In the genomic region with DNA sequence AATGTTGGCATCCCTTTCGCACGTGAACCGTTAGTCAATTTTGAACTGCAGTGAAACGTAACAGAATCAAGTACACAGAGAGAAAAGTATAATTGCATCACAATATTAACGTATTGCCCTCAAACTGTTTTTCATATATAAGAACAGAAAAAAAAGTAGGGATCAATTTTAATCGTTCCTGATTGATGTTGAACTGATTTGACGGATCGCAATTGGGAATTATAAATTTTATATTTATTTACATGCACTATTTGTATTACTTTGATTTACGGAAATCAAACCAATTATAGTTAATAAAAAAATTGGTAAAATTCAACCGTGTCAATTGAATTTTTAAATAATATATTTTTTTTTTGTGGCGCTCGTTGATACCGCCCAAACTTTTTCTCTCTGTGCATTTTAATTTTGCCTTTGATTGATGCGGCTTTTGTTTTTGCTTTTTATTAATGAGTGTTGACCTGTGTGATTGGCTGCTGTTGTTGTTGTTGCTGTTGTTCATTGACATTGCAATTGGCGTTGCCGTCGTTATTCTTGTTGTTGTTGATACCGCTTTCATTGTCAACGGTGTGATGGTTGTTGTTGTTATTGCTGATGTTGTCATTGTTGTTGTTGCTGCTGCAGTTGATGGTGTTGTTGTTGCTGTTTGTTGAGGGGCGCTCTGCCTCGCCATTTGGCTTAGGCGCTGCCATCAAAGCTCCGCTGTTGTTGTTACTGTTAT, we compare ENCODE assay signal across 1 fruit fly cellular context.
TF ChIP-seq lines count a peak whose summit lies in the region.

No protein-coding gene starts in this region.

TF ChIP-seq in whole organism, embryonic, 481 proteins besides CTCF, POLR2A, EP300 and RAD21 (continued from another document):
- 0 out of 2 replicates have a peak, but pooled peaks have one; percentile 28 for TF ChIP-seq CG17328 (GFP tag; IDR thresholded peaks at IDR 0.05; lab: Robert Waterston, UW)
- peak; percentile 60 for TF ChIP-seq CG14710 (tag; optimal IDR thresholded peaks at IDR 0.05; lab: Kevin White, UChicago)
- TF ChIP-seq inv (GFP tag; IDR thresholded peaks at IDR 0.05; lab: Robert Waterston, UW; ENCODE audit: partially characterized antibody), result no peak
- peak; percentile 57 for TF ChIP-seq PHDP (tag; optimal IDR thresholded peaks at IDR 0.05; lab: Kevin White, UChicago)
- no peak for TF ChIP-seq CG11560 (tag; IDR thresholded peaks at IDR 0.05; lab: Robert Waterston, UW)
- peak; percentile 50 for TF ChIP-seq CG10209 (GFP tag; optimal IDR thresholded peaks at IDR 0.05; lab: Kevin White, UChicago)
- 0 out of 2 replicates have a peak, but pooled peaks have one; percentile 27 for TF ChIP-seq CG4730 (GFP tag; IDR thresholded peaks at IDR 0.05; lab: Robert Waterston, UW)
- 0 out of 2 replicates have a peak, but pooled peaks have one; percentile 15 for TF ChIP-seq al (GFP tag; IDR thresholded peaks at IDR 0.05; lab: Robert Waterston, UW)
- peak; percentile 56 for TF ChIP-seq CG1602 (GFP tag; optimal IDR thresholded peaks at IDR 0.05; lab: Kevin White, UChicago)
- peak; percentile 55 for TF ChIP-seq Max (GFP tag; optimal IDR thresholded peaks at IDR 0.05; lab: Kevin White, UChicago)
- TF ChIP-seq ttk (GFP tag; IDR thresholded peaks at IDR 0.05; lab: Robert Waterston, UW), result peak; percentile 29; the same call in 1 of the 2 replicates
- TF ChIP-seq dmrt99B (tag; optimal IDR thresholded peaks at IDR 0.05; lab: Kevin White, UChicago), result peak; percentile 78
- TF ChIP-seq tx (GFP tag; optimal IDR thresholded peaks at IDR 0.05; lab: Kevin White, UChicago), result no peak
- TF ChIP-seq Oli (tag; optimal IDR thresholded peaks at IDR 0.05; lab: Kevin White, UChicago), result peak; percentile 77
- TF ChIP-seq CG7928 (GFP tag; optimal IDR thresholded peaks at IDR 0.05; lab: Kevin White, UChicago), result no peak
- TF ChIP-seq Vsx1 (GFP tag; optimal IDR thresholded peaks at IDR 0.05; lab: Kevin White, UChicago), result peak; percentile 25
- no peak for TF ChIP-seq fu2 (GFP tag; optimal IDR thresholded peaks at IDR 0.05; lab: Kevin White, UChicago)
- TF ChIP-seq hkb (optimal IDR thresholded peaks at IDR 0.05; lab: Kevin White, UChicago), result no peak
- peak; percentile 59 for TF ChIP-seq hkb (GFP tag; IDR thresholded peaks at IDR 0.05; lab: Robert Waterston, UW)
- TF ChIP-seq tio (GFP tag; optimal IDR thresholded peaks at IDR 0.05; lab: Kevin White, UChicago), result peak; percentile 70
- TF ChIP-seq Hmx (GFP tag; optimal IDR thresholded peaks at IDR 0.05; lab: Kevin White, UChicago), result no peak
- TF ChIP-seq CG4854 (GFP tag; optimal IDR thresholded peaks at IDR 0.05; lab: Kevin White, UChicago), result no peak
- TF ChIP-seq CG32532 (GFP tag; IDR thresholded peaks at IDR 0.05; lab: Robert Waterston, UW), result 0 out of 2 replicates have a peak, but pooled peaks have one; percentile 16
- no peak for TF ChIP-seq CG10565 (GFP tag; optimal IDR thresholded peaks at IDR 0.05; lab: Kevin White, UChicago)
- no peak for TF ChIP-seq C15 (GFP tag; IDR thresholded peaks at IDR 0.05; lab: Robert Waterston, UW)
- no peak for TF ChIP-seq pros (GFP tag; optimal IDR thresholded peaks at IDR 0.05; lab: Kevin White, UChicago)
- TF ChIP-seq CG31224 (GFP tag; IDR thresholded peaks at IDR 0.05; lab: Robert Waterston, UW), result no peak
- TF ChIP-seq Dip3 (GFP tag; optimal IDR thresholded peaks at IDR 0.05; lab: Kevin White, UChicago), result no peak
- peak; percentile 64 for TF ChIP-seq CG9437 (GFP tag; optimal IDR thresholded peaks at IDR 0.05; lab: Kevin White, UChicago)
- TF ChIP-seq CG15514 (GFP tag; optimal IDR thresholded peaks at IDR 0.05; lab: Kevin White, UChicago), result peak; percentile 1
- peak; percentile 22 for TF ChIP-seq CG5245 (GFP tag; optimal IDR thresholded peaks at IDR 0.05; lab: Kevin White, UChicago)
- peak; percentile 28 for TF ChIP-seq Abd-B (GFP tag; optimal IDR thresholded peaks at IDR 0.05; lab: Kevin White, UChicago)
- peak; percentile 39 for TF ChIP-seq salm (tag; optimal IDR thresholded peaks at IDR 0.05; lab: Kevin White, UChicago)
- TF ChIP-seq dmrt11E (tag; optimal IDR thresholded peaks at IDR 0.05; lab: Kevin White, UChicago), result peak; percentile 73
- TF ChIP-seq B-H2 (GFP tag; optimal IDR thresholded peaks at IDR 0.05; lab: Kevin White, UChicago), result no peak
- TF ChIP-seq Gsc (GFP tag; IDR thresholded peaks at IDR 0.05; lab: Robert Waterston, UW), result no peak
- peak; percentile 7 for TF ChIP-seq CG18476 (GFP tag; optimal IDR thresholded peaks at IDR 0.05; lab: Kevin White, UChicago)
- no peak for TF ChIP-seq Bdp1 (GFP tag; optimal IDR thresholded peaks at IDR 0.05; lab: Kevin White, UChicago)
- peak; percentile 35 for TF ChIP-seq lilli (GFP tag; optimal IDR thresholded peaks at IDR 0.05; lab: Kevin White, UChicago)
- TF ChIP-seq CG7271 (tag; optimal IDR thresholded peaks at IDR 0.05; lab: Kevin White, UChicago), result no peak
- peak; percentile 66 for TF ChIP-seq Ssrp (tag; optimal IDR thresholded peaks at IDR 0.05; lab: Kevin White, UChicago)
- no peak for TF ChIP-seq CG7987 (GFP tag; optimal IDR thresholded peaks at IDR 0.05; lab: Kevin White, UChicago)
- peak; percentile 60 for TF ChIP-seq zf30C (GFP tag; optimal IDR thresholded peaks at IDR 0.05; lab: Kevin White, UChicago)
- TF ChIP-seq CG12299 (tag; optimal IDR thresholded peaks at IDR 0.05; lab: Kevin White, UChicago), result peak; percentile 18
- TF ChIP-seq stc (GFP tag; IDR thresholded peaks at IDR 0.05; lab: Robert Waterston, UW), result peak; percentile 45
- no peak for TF ChIP-seq cas (GFP tag; IDR thresholded peaks at IDR 0.05; lab: Robert Waterston, UW)
- no peak for TF ChIP-seq Sin3A (optimal IDR thresholded peaks at IDR 0.05; lab: Kevin White, UChicago)
- TF ChIP-seq vfl (GFP tag; optimal IDR thresholded peaks at IDR 0.05; lab: Kevin White, UChicago), result no peak
- TF ChIP-seq bsh (GFP tag; optimal IDR thresholded peaks at IDR 0.05; lab: Kevin White, UChicago), result peak in 1 of 2 experiments; percentile 69
- TF ChIP-seq Sox100B (GFP tag; optimal IDR thresholded peaks at IDR 0.05; lab: Kevin White, UChicago), result peak; percentile 76
- TF ChIP-seq hbn (GFP tag; IDR thresholded peaks at IDR 0.05; lab: Robert Waterston, UW; ENCODE audit: partially characterized antibody), result no peak
- TF ChIP-seq ATbp (GFP tag; optimal IDR thresholded peaks at IDR 0.05; lab: Kevin White, UChicago), result peak; percentile 51
- no peak for TF ChIP-seq Hand (GFP tag; optimal IDR thresholded peaks at IDR 0.05; lab: Kevin White, UChicago)
- peak; percentile 45; the same call in 2 of the 3 replicates for TF ChIP-seq B-H1 (GFP tag; IDR thresholded peaks at IDR 0.05; lab: Robert Waterston, UW)
- TF ChIP-seq Atf3 (GFP tag; optimal IDR thresholded peaks at IDR 0.05; lab: Kevin White, UChicago), result no peak
- TF ChIP-seq dm (GFP tag; optimal IDR thresholded peaks at IDR 0.05; lab: Kevin White, UChicago), result no peak
- TF ChIP-seq Lpt (GFP tag; optimal IDR thresholded peaks at IDR 0.05; lab: Kevin White, UChicago), result no peak
- no peak for TF ChIP-seq CG4328 (GFP tag; optimal IDR thresholded peaks at IDR 0.05; lab: Kevin White, UChicago)
- TF ChIP-seq Spps (tag; optimal IDR thresholded peaks at IDR 0.05; lab: Kevin White, UChicago), result peak; percentile 14
- peak; percentile 23 for TF ChIP-seq cwo (GFP tag; optimal IDR thresholded peaks at IDR 0.05; lab: Kevin White, UChicago)
- peak; percentile 65 for TF ChIP-seq CG15269 (tag; optimal IDR thresholded peaks at IDR 0.05; lab: Kevin White, UChicago)
- peak; percentile 53 for TF ChIP-seq bcd (GFP tag; optimal IDR thresholded peaks at IDR 0.05; lab: Kevin White, UChicago)
- TF ChIP-seq Dip2 (GFP tag; IDR thresholded peaks at IDR 0.05; lab: Robert Waterston, UW), result no peak
- peak; percentile 75 for TF ChIP-seq CG2678 (tag; optimal IDR thresholded peaks at IDR 0.05; lab: Kevin White, UChicago)
- TF ChIP-seq Pdp1 (GFP tag; optimal IDR thresholded peaks at IDR 0.05; lab: Kevin White, UChicago), result peak in 1 of 2 experiments; percentile 16
- peak; percentile 61 for TF ChIP-seq CG12104 (GFP tag; optimal IDR thresholded peaks at IDR 0.05; lab: Kevin White, UChicago)
- TF ChIP-seq pfk (GFP tag; optimal IDR thresholded peaks at IDR 0.05; lab: Kevin White, UChicago), result no peak
- peak in 1 of 2 experiments; percentile 79 for TF ChIP-seq Hr51 (GFP tag; optimal IDR thresholded peaks at IDR 0.05; lab: Kevin White, UChicago)
- TF ChIP-seq Ets65A (GFP tag; lab: Kevin White, UChicago), result no peak
- no peak for TF ChIP-seq pita (GFP tag; optimal IDR thresholded peaks at IDR 0.05; lab: Kevin White, UChicago)
- TF ChIP-seq CG13624 (GFP tag; optimal IDR thresholded peaks at IDR 0.05; lab: Kevin White, UChicago), result no peak
- 0 out of 3 replicates have a peak, but pooled peaks have one; percentile 8 for TF ChIP-seq so (GFP tag; IDR thresholded peaks at IDR 0.05; lab: Robert Waterston, UW)
- TF ChIP-seq twi (tag; optimal IDR thresholded peaks at IDR 0.05; lab: Kevin White, UChicago), result peak; percentile 5
- TF ChIP-seq CG3281 (GFP tag; optimal IDR thresholded peaks at IDR 0.05; lab: Kevin White, UChicago), result peak; percentile 62
- no peak for TF ChIP-seq pnt (GFP tag; optimal IDR thresholded peaks at IDR 0.05; lab: Kevin White, UChicago)
- peak; percentile 57 for TF ChIP-seq tin (GFP tag; optimal IDR thresholded peaks at IDR 0.05; lab: Kevin White, UChicago)
- peak; percentile 43 for TF ChIP-seq CG30431 (GFP tag; optimal IDR thresholded peaks at IDR 0.05; lab: Kevin White, UChicago)
- no peak for TF ChIP-seq Deaf1 (tag; optimal IDR thresholded peaks at IDR 0.05; lab: Kevin White, UChicago)
- no peak for TF ChIP-seq ems (GFP tag; optimal IDR thresholded peaks at IDR 0.05; lab: Kevin White, UChicago)
- TF ChIP-seq cg (GFP tag; optimal IDR thresholded peaks at IDR 0.05; lab: Kevin White, UChicago), result no peak
- no peak for TF ChIP-seq YL-1 (GFP tag; optimal IDR thresholded peaks at IDR 0.05; lab: Kevin White, UChicago)
- TF ChIP-seq grau (tag; optimal IDR thresholded peaks at IDR 0.05; lab: Kevin White, UChicago), result peak; percentile 61
- no peak for TF ChIP-seq lov (optimal IDR thresholded peaks at IDR 0.05; lab: Kevin White, UChicago)
- no peak for TF ChIP-seq lov (GFP tag; IDR thresholded peaks at IDR 0.05; lab: Robert Waterston, UW)
- TF ChIP-seq CG17829 (tag; optimal IDR thresholded peaks at IDR 0.05; lab: Kevin White, UChicago), result peak; percentile 55
- TF ChIP-seq CG8944 (GFP tag; optimal IDR thresholded peaks at IDR 0.05; lab: Kevin White, UChicago), result no peak
- TF ChIP-seq eve (GFP tag; optimal IDR thresholded peaks at IDR 0.05; lab: Kevin White, UChicago), result peak in 1 of 2 experiments; percentile 77
- peak; percentile 36 for TF ChIP-seq CG1529 (GFP tag; optimal IDR thresholded peaks at IDR 0.05; lab: Kevin White, UChicago)
- no peak for TF ChIP-seq H15 (GFP tag; IDR thresholded peaks at IDR 0.05; lab: Robert Waterston, UW)
- peak; percentile 27; the same call in 1 of the 2 replicates for TF ChIP-seq wor (GFP tag; IDR thresholded peaks at IDR 0.05; lab: Robert Waterston, UW)
- TF ChIP-seq CG30403 (GFP tag; optimal IDR thresholded peaks at IDR 0.05; lab: Kevin White, UChicago), result peak; percentile 72
- TF ChIP-seq CG7786 (GFP tag; optimal IDR thresholded peaks at IDR 0.05; lab: Kevin White, UChicago), result no peak
- TF ChIP-seq CoRest (tag; optimal IDR thresholded peaks at IDR 0.05; lab: Kevin White, UChicago), result peak; percentile 71
- TF ChIP-seq ap (GFP tag; IDR thresholded peaks at IDR 0.05; lab: Robert Waterston, UW), result peak; percentile 31; the same call in 1 of the 2 replicates
- TF ChIP-seq CG14014 (GFP tag; IDR thresholded peaks at IDR 0.05; lab: Robert Waterston, UW), result no peak
- no peak for TF ChIP-seq psq (GFP tag; optimal IDR thresholded peaks at IDR 0.05; lab: Kevin White, UChicago)
- TF ChIP-seq CG5180 (GFP tag; optimal IDR thresholded peaks at IDR 0.05; lab: Kevin White, UChicago), result peak; percentile 3
- TF ChIP-seq CG32772 (GFP tag; IDR thresholded peaks at IDR 0.05; lab: Robert Waterston, UW), result peak; percentile 18; the same call in 1 of the 2 replicates
- no peak for TF ChIP-seq trem (tag; optimal IDR thresholded peaks at IDR 0.05; lab: Kevin White, UChicago)
- no peak for TF ChIP-seq sna (GFP tag; IDR thresholded peaks at IDR 0.05; lab: Robert Waterston, UW; ENCODE audit: partially characterized antibody)
- peak; percentile 12 for TF ChIP-seq run (tag; optimal IDR thresholded peaks at IDR 0.05; lab: Kevin White, UChicago)
- TF ChIP-seq CG7357 (GFP tag; IDR thresholded peaks at IDR 0.05; lab: Robert Waterston, UW), result 0 out of 3 replicates have a peak, but pooled peaks have one; percentile 8
- no peak for TF ChIP-seq CG13287 (GFP tag; IDR thresholded peaks at IDR 0.05; lab: Robert Waterston, UW; ENCODE audit: partially characterized antibody)
- peak; percentile 38 for TF ChIP-seq Bteb2 (GFP tag; optimal IDR thresholded peaks at IDR 0.05; lab: Kevin White, UChicago)
- peak; percentile 61 for TF ChIP-seq dysf (GFP tag; IDR thresholded peaks at IDR 0.05; lab: Robert Waterston, UW)
- no peak for TF ChIP-seq Sry-δ (GFP tag; optimal IDR thresholded peaks at IDR 0.05; lab: Kevin White, UChicago)
- peak; percentile 2 for TF ChIP-seq CG2116 (GFP tag; optimal IDR thresholded peaks at IDR 0.05; lab: Kevin White, UChicago)
- peak; percentile 36 for TF ChIP-seq chn (GFP tag; optimal IDR thresholded peaks at IDR 0.05; lab: Kevin White, UChicago)
- 0 out of 3 replicates have a peak, but pooled peaks have one; percentile 9 for TF ChIP-seq z (GFP tag; IDR thresholded peaks at IDR 0.05; lab: Robert Waterston, UW)
- TF ChIP-seq tup (GFP tag; optimal IDR thresholded peaks at IDR 0.05; lab: Kevin White, UChicago), result no peak
- TF ChIP-seq CG16815 (GFP tag; optimal IDR thresholded peaks at IDR 0.05; lab: Kevin White, UChicago), result peak; percentile 43
- TF ChIP-seq CG4424 (GFP tag; optimal IDR thresholded peaks at IDR 0.05; lab: Kevin White, UChicago), result peak; percentile 76
- TF ChIP-seq CG31441 (GFP tag; IDR thresholded peaks at IDR 0.05; lab: Robert Waterston, UW), result peak; percentile 73
- TF ChIP-seq slbo (GFP tag; IDR thresholded peaks at IDR 0.05; lab: Robert Waterston, UW), result peak; percentile 47
- TF ChIP-seq zfh2 (GFP tag; optimal IDR thresholded peaks at IDR 0.05; lab: Kevin White, UChicago), result no peak
- TF ChIP-seq otp (GFP tag; IDR thresholded peaks at IDR 0.05; lab: Robert Waterston, UW), result peak; percentile 47; the same call in 1 of the 3 replicates
